Worm (Caenorhabditis elegans): ENCODE data around the gene nhr-27.

DNA sequence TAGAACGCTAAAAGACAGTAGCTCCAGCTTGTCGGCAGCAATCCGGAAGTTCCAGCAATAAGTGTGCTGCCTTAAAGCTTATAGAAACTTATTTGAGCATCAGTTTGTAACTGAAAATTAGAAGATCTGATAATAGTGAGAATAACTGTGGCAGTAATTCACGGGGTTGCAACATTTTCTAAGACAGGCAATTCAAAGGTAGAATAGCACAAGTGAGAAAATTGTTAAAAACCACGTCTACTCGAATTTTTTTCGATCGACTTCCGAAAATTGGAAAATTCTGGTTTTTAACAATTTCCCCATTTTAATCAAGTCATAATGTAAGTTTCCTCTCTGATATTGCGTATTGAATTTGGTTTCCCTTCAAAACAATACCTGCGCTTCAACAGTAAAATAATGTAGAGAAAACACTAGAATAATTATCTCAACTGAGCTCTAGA lies 114.9 kb downstream of the nhr-27 start:
- TF ChIP-seq nhr-90 (tag; optimal IDR thresholded peaks at IDR 0.05) (no peak), Y95B8A.8 (GFP tag; IDR thresholded peaks at IDR 0.05) (no peak)

Measured in whole organism, young adult.